Worm (Caenorhabditis elegans) whole organism, L3 larva: ENCODE results near the gene C16C8.22.
"Not testable (repeated sequence)": the region's sequence is repeated elsewhere in the genome, so short reads cannot be mapped to it uniquely, and the experiment has no call there.

Experiments
- aly-2 ChIP-seq: fragments of 150-350 bp; optimal IDR thresholded peaks from 2 replicates; lab custom pipeline; 2014; ENCODE audit warnings: missing biosample characterization, missing genetic modification characterization
- ceh-9 ChIP-seq: sonication (generic microtip); optimal IDR thresholded peaks from 2 replicates; lab custom pipeline; 2018; ENCODE audit warnings: missing biosample characterization, missing genetic modification characterization
- elt-1 ChIP-seq: fragments of 150-350 bp; optimal IDR thresholded peaks from 2 replicates; lab custom pipeline; 2014; ENCODE audit warnings: missing biosample characterization, missing genetic modification characterization
- elt-3 ChIP-seq, 3 experiments: fragments of 150-350 bp in 1 of 3; sonication (generic microtip) in 2 of 3; optimal IDR thresholded peaks; 2 replicates in 2 of 3; 4 replicates in 1 of 3; lab custom pipeline; 2014 to 2017; ENCODE audit warnings: missing biosample characterization in 3 of 3, missing genetic modification characterization in 3 of 3
- fkh-2 ChIP-seq: fragments of 150-350 bp; optimal IDR thresholded peaks from 2 replicates; lab custom pipeline; 2014; ENCODE audit warnings: missing biosample characterization, missing genetic modification reagents, missing genetic modification characterization
- lin-39 ChIP-seq: fragments of 150-350 bp; optimal IDR thresholded peaks from 2 replicates; lab custom pipeline; 2018; ENCODE audit warnings: missing biosample characterization, missing genetic modification reagents, missing genetic modification characterization
- mdl-1 ChIP-seq: fragments of 150-350 bp; optimal IDR thresholded peaks from 2 replicates; lab custom pipeline; 2014; ENCODE audit warnings: missing biosample characterization, missing genetic modification characterization
- nfya-1 ChIP-seq: sonication (generic microtip); optimal IDR thresholded peaks from 2 replicates; lab custom pipeline; 2017; ENCODE audit warnings: missing genetic modification characterization, mild to moderate bottlenecking, missing compliant biosample characterization, antibody characterized with exemption, moderate library complexity; ENCODE audit not compliant: insufficient read depth
- nhr-76 ChIP-seq: fragments of 150-350 bp; sonication (generic microtip); optimal IDR thresholded peaks from 5 replicates; lab custom pipeline; 2014; ENCODE audit warnings: missing biosample characterization, missing genetic modification characterization
- tbx-2 ChIP-seq: sonication (generic microtip); optimal IDR thresholded peaks from 2 replicates; lab custom pipeline; 2016; ENCODE audit warnings: mild to moderate bottlenecking, missing genetic modification characterization, missing compliant biosample characterization
- unc-62 ChIP-seq: fragments of 150-350 bp; sonication (generic microtip); optimal IDR thresholded peaks from 4 replicates; lab custom pipeline; 2014; ENCODE audit warnings: missing biosample characterization, missing genetic modification reagents, missing genetic modification characterization
- zag-1 ChIP-seq: fragments of 150-350 bp; optimal IDR thresholded peaks from 2 replicates; lab custom pipeline; 2014; ENCODE audit warnings: missing biosample characterization, missing genetic modification characterization

- TF ChIP-seq fkh-2 (tag; lab: Kevin White, UChicago); unc-62; lin-39 (tag; lab: Kevin White, UChicago); tbx-2 (tag; lab: Kevin White, UChicago); zag-1; elt-3 (tag; optimal IDR thresholded peaks at IDR 0.05; lab: Kevin White, UChicago); aly-2 (tag; lab: Kevin White, UChicago); nfya-1 (tag; lab: Kevin White, UChicago); elt-1; mdl-1 (tag; lab: Kevin White, UChicago); nhr-76 (tag; lab: Kevin White, UChicago); ceh-9: not testable (repeated sequence)
Measured at ce11 chrII:3490797-3491196, 47.7 kb upstream of the C16C8.22 start, which contains the start of gene fbxb-112.
